Fruit fly (Drosophila melanogaster): Measurements from ENCODE around the gene CG15356.

DNA sequence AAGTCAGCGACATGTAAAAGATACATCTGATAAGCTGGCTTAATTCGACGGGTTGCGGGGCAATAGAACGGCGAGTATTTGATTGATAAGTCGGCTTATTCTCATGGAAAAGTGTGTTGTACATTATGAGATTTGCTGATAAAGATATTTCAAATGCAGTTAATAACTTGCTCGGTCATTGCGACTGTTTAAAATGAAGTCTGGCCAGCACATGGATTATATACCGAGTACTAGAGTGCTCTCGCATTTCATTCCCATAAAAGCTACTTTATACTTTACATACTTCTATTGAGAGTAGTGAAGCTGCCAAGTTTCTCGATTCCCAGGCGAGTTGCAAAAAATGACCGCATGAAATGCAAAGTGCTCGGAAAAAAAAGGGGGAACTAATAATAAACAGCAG lies 12.7 kb downstream of the CG15356 start:
- TF ChIP-seq lola (GFP tag; optimal IDR thresholded peaks at IDR 0.05) (no peak), Dif (GFP tag; optimal IDR thresholded peaks at IDR 0.05; ENCODE audit: partially characterized antibody) (no peak), fru (GFP tag; optimal IDR thresholded peaks at IDR 0.05) (no peak), Hr78 (GFP tag; optimal IDR thresholded peaks at IDR 0.05) (no peak), usp (GFP tag; optimal IDR thresholded peaks at IDR 0.05) (no peak), foxo (GFP tag; optimal IDR thresholded peaks at IDR 0.05) (no peak), woc (GFP tag; optimal IDR thresholded peaks at IDR 0.05) (no peak), tai (GFP tag; optimal IDR thresholded peaks at IDR 0.05) (no peak), Myc (optimal IDR thresholded peaks at IDR 0.05) (no peak)
